Fruit fly (Drosophila melanogaster) whole organism, embryonic: ENCODE data around the gene numb.

Experiments
- Abd-B ChIP-seq: fragments of 200-800 bp; sonication (Bioruptor generic); optimal IDR thresholded peaks from 2 replicates; lab custom pipeline; 2018; ENCODE audit warnings: missing biosample characterization, mild to moderate bottlenecking, missing genetic modification characterization, moderate library complexity
- BtbVII ChIP-seq: fragments of 200-800 bp; sonication (Bioruptor generic); optimal IDR thresholded peaks from 3 replicates; lab custom pipeline; 2017; ENCODE audit warnings: missing biosample characterization, mild to moderate bottlenecking, missing genetic modification characterization
- CG1024 ChIP-seq: fragments of 200-800 bp; sonication (Bioruptor generic); IDR thresholded peaks from 2 replicates; pipeline ENCODE4 v1.3.6; 2022; ENCODE audit warnings: missing biosample characterization, missing genetic modification characterization
- CG10654 ChIP-seq: fragments of 200-800 bp; sonication (Bioruptor generic); optimal IDR thresholded peaks from 2 replicates; lab custom pipeline; 2016; ENCODE audit warnings: missing biosample characterization, missing genetic modification characterization
- CG12219 ChIP-seq: fragments of 200-800 bp; sonication (Bioruptor generic); optimal IDR thresholded peaks from 3 replicates; lab custom pipeline; 2018; ENCODE audit warnings: missing biosample characterization, mild to moderate bottlenecking, missing genetic modification characterization
- CG12659 ChIP-seq: fragments of 200-800 bp; sonication (Bioruptor generic); optimal IDR thresholded peaks from 3 replicates; lab custom pipeline; 2017; ENCODE audit warnings: mild to moderate bottlenecking, missing biosample characterization, missing genetic modification reagents, missing genetic modification characterization
- CG13424 ChIP-seq: fragments of 200-800 bp; sonication (Bioruptor generic); optimal IDR thresholded peaks from 2 replicates; lab custom pipeline; 2019; ENCODE audit warnings: missing biosample characterization, mild to moderate bottlenecking, missing genetic modification characterization, moderate library complexity
- CG14441 ChIP-seq: fragments of 200-800 bp; sonication (Bioruptor generic); IDR thresholded peaks from 2 replicates; pipeline ENCODE4 v1.3.6; 2022; ENCODE audit warnings: missing biosample characterization, missing genetic modification characterization
- CG15073 ChIP-seq: fragments of 200-800 bp; sonication (Bioruptor generic); optimal IDR thresholded peaks from 2 replicates; lab custom pipeline; 2016; ENCODE audit warnings: missing biosample characterization, missing genetic modification characterization
- CG16779 ChIP-seq: fragments of 200-800 bp; sonication (Bioruptor generic); IDR thresholded peaks from 2 replicates; pipeline ENCODE4 v1.3.6; 2022; ENCODE audit warnings: missing biosample characterization, missing genetic modification characterization
- CG1792 ChIP-seq: fragments of 200-800 bp; sonication (Bioruptor generic); optimal IDR thresholded peaks from 2 replicates; lab custom pipeline; 2016; ENCODE audit warnings: missing biosample characterization, missing genetic modification characterization
- CG30403 ChIP-seq: fragments of 200-800 bp; sonication (Bioruptor generic); optimal IDR thresholded peaks from 3 replicates; lab custom pipeline; 2016; ENCODE audit warnings: missing biosample characterization, missing genetic modification characterization
- CG4328 ChIP-seq: fragments of 200-800 bp; sonication (Bioruptor generic); optimal IDR thresholded peaks from 3 replicates; lab custom pipeline; 2017; ENCODE audit warnings: missing biosample characterization, missing genetic modification reagents, missing genetic modification characterization
- CG7271 ChIP-seq: fragments of 200-800 bp; sonication (Bioruptor generic); optimal IDR thresholded peaks from 2 replicates; lab custom pipeline; 2018; ENCODE audit warnings: missing biosample characterization, mild to moderate bottlenecking, missing genetic modification characterization, moderate library complexity
- CG8281 ChIP-seq: fragments of 200-800 bp; sonication (Bioruptor generic); optimal IDR thresholded peaks from 2 replicates; lab custom pipeline; 2018; ENCODE audit warnings: missing biosample characterization, mild to moderate bottlenecking, missing genetic modification characterization, moderate library complexity
- CG8359 ChIP-seq: fragments of 200-800 bp; sonication (Bioruptor generic); optimal IDR thresholded peaks from 2 replicates; lab custom pipeline; 2017; ENCODE audit warnings: missing biosample characterization, mild to moderate bottlenecking, missing genetic modification characterization, borderline replicate concordance
- CG9609 ChIP-seq: fragments of 200-800 bp; sonication (Bioruptor generic); optimal IDR thresholded peaks from 3 replicates; lab custom pipeline; 2016; ENCODE audit warnings: missing biosample characterization, missing genetic modification characterization
- CTCF ChIP-seq: fragments of 200-800 bp; sonication (Bioruptor generic); optimal IDR thresholded peaks from 2 replicates; lab custom pipeline; 2017; ENCODE audit warnings: missing biosample characterization, mild to moderate bottlenecking, missing genetic modification characterization, moderate library complexity
- Dip2 ChIP-seq: fragments of 200-800 bp; sonication (Bioruptor generic); IDR thresholded peaks from 2 replicates; pipeline ENCODE4 v1.3.6; 2022; ENCODE audit warnings: missing biosample characterization, missing genetic modification characterization
- Dll ChIP-seq: fragments of 200-800 bp; sonication (Bioruptor generic); IDR thresholded peaks from 4 replicates; pipeline ENCODE4 v1.3.6; 2022; ENCODE audit warnings: missing biosample characterization, missing genetic modification characterization; ENCODE audit not compliant: partially characterized antibody
- Dp ChIP-seq: fragments of 200-800 bp; sonication (Bioruptor generic); optimal IDR thresholded peaks from 2 replicates; lab custom pipeline; 2018; ENCODE audit warnings: missing biosample characterization, mild to moderate bottlenecking, missing genetic modification characterization, moderate library complexity
- Ets97D ChIP-seq: fragments of 200-800 bp; sonication (Bioruptor generic); optimal IDR thresholded peaks from 3 replicates; lab custom pipeline; 2016; ENCODE audit warnings: missing biosample characterization, missing genetic modification characterization
- HLH3B ChIP-seq: fragments of 200-800 bp; sonication (Bioruptor generic); IDR thresholded peaks from 2 replicates; pipeline ENCODE4 v1.3.6; 2022; ENCODE audit warnings: missing biosample characterization, missing genetic modification characterization
- HLH54F ChIP-seq: fragments of 200-800 bp; sonication (Bioruptor generic); optimal IDR thresholded peaks from 3 replicates; lab custom pipeline; 2016; ENCODE audit warnings: missing biosample characterization, missing genetic modification characterization
- Hmx ChIP-seq: fragments of 200-800 bp; sonication (Bioruptor generic); optimal IDR thresholded peaks from 2 replicates; lab custom pipeline; 2016; ENCODE audit warnings: missing biosample characterization, missing genetic modification characterization
- Jarid2 ChIP-seq: fragments of 200-800 bp; sonication (Bioruptor generic); optimal IDR thresholded peaks from 3 replicates; lab custom pipeline; 2017; ENCODE audit warnings: mild to moderate bottlenecking, missing biosample characterization, missing genetic modification reagents, missing genetic modification characterization
- Kr ChIP-seq: fragments of 200-800 bp; sonication (Bioruptor generic); optimal IDR thresholded peaks from 2 replicates; lab custom pipeline; 2017; ENCODE audit warnings: missing biosample characterization, mild to moderate bottlenecking, missing genetic modification characterization
- Meics ChIP-seq: fragments of 200-800 bp; sonication (Bioruptor generic); optimal IDR thresholded peaks from 2 replicates; lab custom pipeline; 2017; ENCODE audit warnings: missing biosample characterization, mild to moderate bottlenecking, missing genetic modification characterization
- Taf1 ChIP-seq: fragments of 200-800 bp; sonication (Bioruptor generic); IDR thresholded peaks from 2 replicates; pipeline ENCODE4 v1.3.6; 2022; ENCODE audit warnings: missing biosample characterization, missing genetic modification characterization
- Trl ChIP-seq, 3 experiments: fragments of >200 bp in 2 of 3; fragments of 200-800 bp in 1 of 3; sonication (Bioruptor generic) in 1 of 3; optimal IDR thresholded peaks; 2 replicates in 1 of 3; 3 replicates in 2 of 3; lab custom pipeline; 2016 to 2017; ENCODE audit warnings: missing biosample characterization in 1 of 3, missing genetic modification characterization in 1 of 3
- bigmax ChIP-seq: fragments of 200-800 bp; sonication (Bioruptor generic); optimal IDR thresholded peaks from 2 replicates; lab custom pipeline; 2018; ENCODE audit warnings: missing biosample characterization, mild to moderate bottlenecking, missing genetic modification characterization
- ci ChIP-seq: fragments of 200-800 bp; sonication (Bioruptor generic); IDR thresholded peaks from 3 replicates; pipeline ENCODE4 v1.3.6; 2022; ENCODE audit warnings: missing biosample characterization, missing genetic modification characterization
- danr ChIP-seq: fragments of 200-800 bp; sonication (Bioruptor generic); IDR thresholded peaks from 2 replicates; pipeline ENCODE4 v1.3.6; 2022; ENCODE audit warnings: missing biosample characterization, missing genetic modification characterization
- dm ChIP-seq: fragments of 200-800 bp; sonication (Bioruptor generic); optimal IDR thresholded peaks from 3 replicates; lab custom pipeline; 2016; ENCODE audit warnings: missing biosample characterization, missing genetic modification characterization
- dmrt99B ChIP-seq: fragments of 200-800 bp; sonication (Bioruptor generic); optimal IDR thresholded peaks from 2 replicates; lab custom pipeline; 2018; ENCODE audit warnings: missing biosample characterization, mild to moderate bottlenecking, missing genetic modification characterization, moderate library complexity
- eve ChIP-seq, 2 experiments: fragments of >200 bp; optimal IDR thresholded peaks; 2 replicates each; lab custom pipeline; 2017; ENCODE audit warnings: missing biosample characterization in 2 of 2, missing genetic modification characterization in 2 of 2
- exex ChIP-seq: fragments of 200-800 bp; sonication (Bioruptor generic); optimal IDR thresholded peaks from 4 replicates; lab custom pipeline; 2018; ENCODE audit warnings: missing biosample characterization, mild to moderate bottlenecking, missing genetic modification characterization, moderate library complexity
- fd102C ChIP-seq: fragments of 200-800 bp; sonication (Bioruptor generic); optimal IDR thresholded peaks from 2 replicates; lab custom pipeline; 2018; ENCODE audit warnings: missing biosample characterization, mild to moderate bottlenecking, missing genetic modification characterization, moderate library complexity
- fu2 ChIP-seq: fragments of 200-800 bp; sonication (Bioruptor generic); optimal IDR thresholded peaks from 2 replicates; lab custom pipeline; 2016; ENCODE audit warnings: missing biosample characterization, missing genetic modification characterization
- grn ChIP-seq: fragments of 200-800 bp; sonication (Bioruptor generic); optimal IDR thresholded peaks from 3 replicates; lab custom pipeline; 2017; ENCODE audit warnings: missing biosample characterization, missing genetic modification characterization
- gsb-n ChIP-seq: fragments of 200-800 bp; sonication (Bioruptor generic); optimal IDR thresholded peaks from 3 replicates; lab custom pipeline; 2018; ENCODE audit warnings: missing biosample characterization, mild to moderate bottlenecking, missing genetic modification characterization
- jigr1 ChIP-seq: fragments of 200-800 bp; sonication (Bioruptor generic); IDR thresholded peaks from 3 replicates; pipeline ENCODE4 v1.3.6; 2022; ENCODE audit warnings: missing biosample characterization, missing genetic modification characterization
- nau ChIP-seq: fragments of 200-800 bp; sonication (Bioruptor generic); optimal IDR thresholded peaks from 3 replicates; lab custom pipeline; 2017; ENCODE audit warnings: missing biosample characterization, mild to moderate bottlenecking, missing genetic modification characterization, missing genetic modification reagents
- onecut ChIP-seq: fragments of 200-800 bp; sonication (Bioruptor generic); IDR thresholded peaks from 2 replicates; pipeline ENCODE4 v1.3.6; 2022; ENCODE audit warnings: missing biosample characterization, missing genetic modification characterization
- pb ChIP-seq: fragments of 200-800 bp; sonication (Bioruptor generic); optimal IDR thresholded peaks from 3 replicates; lab custom pipeline; 2016; ENCODE audit warnings: missing biosample characterization, missing genetic modification characterization
- tll ChIP-seq, 2 experiments: fragments of 200-800 bp in 1 of 2; fragments of >200 bp in 1 of 2; sonication (Bioruptor generic) in 1 of 2; optimal IDR thresholded peaks; 2 replicates each; lab custom pipeline; 2017 to 2019; ENCODE audit warnings: missing biosample characterization in 2 of 2, missing genetic modification characterization in 2 of 2, mild to moderate bottlenecking in 1 of 2, moderate library complexity in 1 of 2
- tup ChIP-seq: fragments of 200-800 bp; sonication (Bioruptor generic); optimal IDR thresholded peaks from 2 replicates; lab custom pipeline; 2016; ENCODE audit warnings: missing biosample characterization, mild to moderate bottlenecking, missing genetic modification characterization, moderate library complexity
- vfl ChIP-seq: fragments of 200-800 bp; sonication (Bioruptor generic); optimal IDR thresholded peaks from 2 replicates; lab custom pipeline; 2016; ENCODE audit warnings: missing biosample characterization, missing genetic modification characterization
- zfh1 ChIP-seq: fragments of 200-800 bp; sonication (Bioruptor generic); IDR thresholded peaks from 3 replicates; pipeline ENCODE4 v1.3.6; 2022; ENCODE audit warnings: missing biosample characterization, missing genetic modification characterization

The numb gene

dm6 chr2L:9448322-9449256 lies 11.3 kb downstream of the numb start (continued):
- no peak for TF ChIP-seq Dp (GFP tag; lab: Kevin White, UChicago)
- TF ChIP-seq CG15073 (GFP tag; lab: Kevin White, UChicago): no peak
- no peak for TF ChIP-seq Dip2 (GFP tag; lab: Robert Waterston, UW)
- TF ChIP-seq CG30403 (GFP tag; lab: Kevin White, UChicago): peak; percentile 42
- no peak for TF ChIP-seq CG12659 (GFP tag; lab: Kevin White, UChicago)
- no peak for TF ChIP-seq Hmx (GFP tag; lab: Kevin White, UChicago)
- TF ChIP-seq eve (GFP tag; optimal IDR thresholded peaks at IDR 0.05; lab: Kevin White, UChicago): peak in 1 of 2 experiments; percentile 10
- peak; percentile 9 for TF ChIP-seq HLH54F (GFP tag; lab: Kevin White, UChicago)
- TF ChIP-seq dm: peak; percentile 28
- TF ChIP-seq fu2 (GFP tag; lab: Kevin White, UChicago): no peak
- no peak for TF ChIP-seq Taf1
- no peak for TF ChIP-seq bigmax (GFP tag; lab: Kevin White, UChicago)
- TF ChIP-seq CG1792: no peak
- TF ChIP-seq jigr1 (GFP tag; lab: Robert Waterston, UW): no peak
- TF ChIP-seq pb: peak; percentile 9
- no peak for TF ChIP-seq gsb-n (tag; lab: Kevin White, UChicago)
- TF ChIP-seq vfl: no peak
- no peak for TF ChIP-seq CG8359 (GFP tag; lab: Kevin White, UChicago)
- peak; percentile 30; the same call in 1 of the 2 replicates for TF ChIP-seq CG14441 (GFP tag; lab: Robert Waterston, UW)
- TF ChIP-seq CG12219 (GFP tag; lab: Kevin White, UChicago): no peak
- TF ChIP-seq CG1024: no peak
- TF ChIP-seq Kr (GFP tag; lab: Kevin White, UChicago): no peak
- no peak for TF ChIP-seq Jarid2 (GFP tag; lab: Kevin White, UChicago)
- no peak for TF ChIP-seq danr (GFP tag; lab: Robert Waterston, UW)
- TF ChIP-seq CG4328 (GFP tag; lab: Kevin White, UChicago): no peak
- TF ChIP-seq tup (GFP tag; lab: Kevin White, UChicago): no peak
- no peak for TF ChIP-seq ci (GFP tag; lab: Robert Waterston, UW)
- TF ChIP-seq onecut (GFP tag; lab: Robert Waterston, UW): peak; percentile 58
- TF ChIP-seq CG16779 (GFP tag; lab: Robert Waterston, UW): no peak
- TF ChIP-seq CG10654: no peak
- no peak for TF ChIP-seq zfh1 (GFP tag; lab: Robert Waterston, UW)
- no peak for TF ChIP-seq fd102C (GFP tag; lab: Kevin White, UChicago)
- peak; percentile 43; the same call in 1 of the 4 replicates for TF ChIP-seq Dll
- TF ChIP-seq CG8281 (tag; lab: Kevin White, UChicago): no peak
- peak; percentile 87 to 92 for TF ChIP-seq Trl (optimal IDR thresholded peaks at IDR 0.05; lab: Kevin White, UChicago)
- no peak for TF ChIP-seq Trl (GFP tag; optimal IDR thresholded peaks at IDR 0.05; lab: Kevin White, UChicago)
- no peak for TF ChIP-seq CG7271 (tag; lab: Kevin White, UChicago)
- no peak for TF ChIP-seq tll (GFP tag; optimal IDR thresholded peaks at IDR 0.05; lab: Kevin White, UChicago)
- TF ChIP-seq nau: no peak
- no peak for TF ChIP-seq BtbVII (GFP tag; lab: Kevin White, UChicago)
- no peak for TF ChIP-seq HLH3B
- TF ChIP-seq dmrt99B (tag; lab: Kevin White, UChicago): no peak
- no peak for TF ChIP-seq CG13424 (tag; lab: Kevin White, UChicago)
- TF ChIP-seq grn (GFP tag; lab: Kevin White, UChicago): peak; percentile 48
- TF ChIP-seq exex (tag; lab: Kevin White, UChicago): peak; percentile 81
- peak; percentile 57 for TF ChIP-seq CG9609
- TF ChIP-seq Meics: peak; percentile 47
- no peak for TF ChIP-seq CTCF (GFP tag; lab: Kevin White, UChicago)
- TF ChIP-seq Ets97D (GFP tag; lab: Kevin White, UChicago): no peak
- TF ChIP-seq Abd-B (GFP tag; lab: Kevin White, UChicago): no peak
